Fruit fly (Drosophila melanogaster) whole organism, embryonic: ENCODE data around the gene CG18473.

Experiments
- Atf3 ChIP-seq: fragments of 200-800 bp; sonication (Bioruptor generic); optimal IDR thresholded peaks from 3 replicates; lab custom pipeline; 2016; ENCODE audit warnings: missing biosample characterization, missing genetic modification characterization
- B-H1 ChIP-seq: fragments of 200-800 bp; sonication (Bioruptor generic); IDR thresholded peaks from 3 replicates; pipeline ENCODE4 v1.3.6; 2022; ENCODE audit warnings: missing biosample characterization, missing genetic modification characterization
- Blimp-1 ChIP-seq: fragments of 200-800 bp; sonication (Bioruptor generic); optimal IDR thresholded peaks from 3 replicates; lab custom pipeline; 2018; ENCODE audit warnings: missing biosample characterization, missing genetic modification characterization, mild to moderate bottlenecking, moderate library complexity, missing genetic modification reagents
- C15 ChIP-seq: fragments of 200-800 bp; sonication (Bioruptor generic); IDR thresholded peaks from 3 replicates; pipeline ENCODE4 v1.3.6; 2022; ENCODE audit warnings: missing biosample characterization, missing genetic modification characterization
- CG13287 ChIP-seq: fragments of 200-800 bp; sonication (Bioruptor generic); IDR thresholded peaks from 2 replicates; pipeline ENCODE4 v1.3.6; 2022; ENCODE audit warnings: missing biosample characterization, missing genetic modification characterization; ENCODE audit not compliant: partially characterized antibody
- CG14014 ChIP-seq: fragments of 200-800 bp; sonication (Bioruptor generic); IDR thresholded peaks from 2 replicates; pipeline ENCODE4 v1.3.6; 2022; ENCODE audit warnings: missing biosample characterization, missing genetic modification characterization
- CG15696 ChIP-seq: fragments of 200-800 bp; sonication (Bioruptor generic); optimal IDR thresholded peaks from 2 replicates; lab custom pipeline; 2019; ENCODE audit warnings: missing biosample characterization, mild to moderate bottlenecking, missing genetic modification characterization, moderate library complexity
- CG1602 ChIP-seq: fragments of 200-800 bp; sonication (Bioruptor generic); optimal IDR thresholded peaks from 3 replicates; lab custom pipeline; 2016; ENCODE audit warnings: missing biosample characterization, missing genetic modification characterization
- CG17328 ChIP-seq: fragments of 200-800 bp; sonication (Bioruptor generic); IDR thresholded peaks from 2 replicates; pipeline ENCODE4 v1.3.6; 2022; ENCODE audit warnings: missing biosample characterization, missing genetic modification characterization
- CG2202 ChIP-seq: fragments of 200-800 bp; sonication (Bioruptor generic); optimal IDR thresholded peaks from 2 replicates; lab custom pipeline; 2018; ENCODE audit warnings: missing biosample characterization, mild to moderate bottlenecking, missing genetic modification characterization
- CG31388 ChIP-seq: fragments of 200-800 bp; sonication (Bioruptor generic); optimal IDR thresholded peaks from 2 replicates; lab custom pipeline; 2016; ENCODE audit warnings: missing biosample characterization, missing genetic modification characterization
- CG6654 ChIP-seq: fragments of 200-800 bp; sonication (Bioruptor generic); optimal IDR thresholded peaks from 2 replicates; lab custom pipeline; 2017; ENCODE audit warnings: missing biosample characterization, mild to moderate bottlenecking, missing genetic modification characterization
- CG6791 ChIP-seq: fragments of 200-800 bp; sonication (Bioruptor generic); IDR thresholded peaks from 3 replicates; pipeline ENCODE4 v1.3.6; 2022; ENCODE audit warnings: missing biosample characterization, missing genetic modification characterization; ENCODE audit not compliant: partially characterized antibody
- CG6854 ChIP-seq: fragments of 200-800 bp; sonication (Bioruptor generic); optimal IDR thresholded peaks from 3 replicates; lab custom pipeline; 2017; ENCODE audit warnings: missing biosample characterization, mild to moderate bottlenecking, missing genetic modification characterization
- CG8924 ChIP-seq: fragments of 200-800 bp; optimal IDR thresholded peaks from 3 replicates; lab custom pipeline; 2019; ENCODE audit warnings: missing biosample characterization, mild to moderate bottlenecking, missing genetic modification characterization, moderate library complexity
- CG9215 ChIP-seq: fragments of 200-800 bp; sonication (Bioruptor generic); IDR thresholded peaks from 2 replicates; pipeline ENCODE4 v1.3.6; 2022; ENCODE audit warnings: missing biosample characterization, missing genetic modification characterization
- Chrac-16 ChIP-seq: fragments of 200-800 bp; sonication (Bioruptor generic); optimal IDR thresholded peaks from 3 replicates; lab custom pipeline; 2016; ENCODE audit warnings: missing biosample characterization, missing genetic modification characterization
- Dek ChIP-seq: fragments of 200-800 bp; sonication (Bioruptor generic); optimal IDR thresholded peaks from 3 replicates; lab custom pipeline; 2019; ENCODE audit warnings: missing biosample characterization, mild to moderate bottlenecking, missing genetic modification characterization, moderate library complexity
- Dref ChIP-seq: fragments of 200-800 bp; sonication (Bioruptor generic); IDR thresholded peaks from 2 replicates; pipeline ENCODE4 v1.3.6; 2022; ENCODE audit warnings: missing biosample characterization, missing genetic modification characterization
- Elba2 ChIP-seq: fragments of 200-800 bp; sonication (Bioruptor generic); optimal IDR thresholded peaks from 3 replicates; lab custom pipeline; 2016; ENCODE audit warnings: missing biosample characterization, missing genetic modification characterization
- Fer3 ChIP-seq: fragments of 200-800 bp; sonication (Bioruptor generic); optimal IDR thresholded peaks from 2 replicates; lab custom pipeline; 2018; ENCODE audit warnings: missing biosample characterization, mild to moderate bottlenecking, missing genetic modification characterization, moderate library complexity
- Hmx ChIP-seq: fragments of 200-800 bp; sonication (Bioruptor generic); optimal IDR thresholded peaks from 2 replicates; lab custom pipeline; 2016; ENCODE audit warnings: missing biosample characterization, missing genetic modification characterization
- MBD-R2 ChIP-seq: fragments of 200-800 bp; sonication (Bioruptor generic); IDR thresholded peaks from 2 replicates; pipeline ENCODE4 v1.3.6; 2022; ENCODE audit warnings: missing biosample characterization, missing genetic modification characterization
- Poxn ChIP-seq: fragments of 200-800 bp; sonication (Bioruptor generic); IDR thresholded peaks from 2 replicates; pipeline ENCODE4 v1.3.6; 2022; ENCODE audit warnings: missing biosample characterization, missing genetic modification characterization
- Ptx1 ChIP-seq: fragments of 200-800 bp; sonication (Bioruptor generic); IDR thresholded peaks from 2 replicates; pipeline ENCODE4 v1.3.6; 2022; ENCODE audit warnings: missing biosample characterization, missing genetic modification characterization
- Tbp ChIP-seq: fragments of >200 bp; optimal IDR thresholded peaks from 2 replicates; lab custom pipeline; 2018; ENCODE audit warnings: missing biosample characterization, missing genetic modification characterization
- cato ChIP-seq: fragments of 200-800 bp; sonication (Bioruptor generic); optimal IDR thresholded peaks from 2 replicates; lab custom pipeline; 2016; ENCODE audit warnings: missing biosample characterization, missing genetic modification characterization, borderline replicate concordance
- cg ChIP-seq: fragments of 200-800 bp; sonication (Bioruptor generic); optimal IDR thresholded peaks from 3 replicates; lab custom pipeline; 2019; ENCODE audit warnings: missing biosample characterization, mild to moderate bottlenecking, missing genetic modification characterization, moderate library complexity
- crol ChIP-seq: fragments of 200-800 bp; sonication (Bioruptor generic); IDR thresholded peaks from 2 replicates; pipeline ENCODE4 v1.3.6; 2022; ENCODE audit warnings: missing biosample characterization, missing genetic modification characterization
- dysf ChIP-seq: fragments of 200-800 bp; sonication (Bioruptor generic); IDR thresholded peaks from 3 replicates; pipeline ENCODE4 v1.3.6; 2022; ENCODE audit warnings: missing biosample characterization, missing genetic modification characterization
- fu2 ChIP-seq: fragments of 200-800 bp; sonication (Bioruptor generic); optimal IDR thresholded peaks from 2 replicates; lab custom pipeline; 2016; ENCODE audit warnings: missing biosample characterization, missing genetic modification characterization
- gfzf ChIP-seq: fragments of 200-800 bp; sonication (Bioruptor generic); optimal IDR thresholded peaks from 2 replicates; lab custom pipeline; 2016; ENCODE audit warnings: missing biosample characterization, mild to moderate bottlenecking, missing genetic modification characterization, moderate library complexity
- gsb-n ChIP-seq: fragments of 200-800 bp; sonication (Bioruptor generic); optimal IDR thresholded peaks from 3 replicates; lab custom pipeline; 2018; ENCODE audit warnings: missing biosample characterization, mild to moderate bottlenecking, missing genetic modification characterization
- jigr1 ChIP-seq: fragments of 200-800 bp; sonication (Bioruptor generic); IDR thresholded peaks from 3 replicates; pipeline ENCODE4 v1.3.6; 2022; ENCODE audit warnings: missing biosample characterization, missing genetic modification characterization
- jing ChIP-seq: fragments of 200-800 bp; sonication (Bioruptor generic); optimal IDR thresholded peaks from 2 replicates; lab custom pipeline; 2018; ENCODE audit warnings: missing biosample characterization, mild to moderate bottlenecking, missing genetic modification characterization
- lmd ChIP-seq: fragments of 200-800 bp; sonication (Bioruptor generic); IDR thresholded peaks from 2 replicates; pipeline ENCODE4 v1.3.6; 2022; ENCODE audit warnings: missing biosample characterization, missing genetic modification characterization
- luna ChIP-seq: fragments of 200-800 bp; sonication (Bioruptor generic); optimal IDR thresholded peaks from 2 replicates; lab custom pipeline; 2016; ENCODE audit warnings: missing biosample characterization, missing genetic modification characterization
- nau ChIP-seq: fragments of 200-800 bp; sonication (Bioruptor generic); optimal IDR thresholded peaks from 3 replicates; lab custom pipeline; 2017; ENCODE audit warnings: missing biosample characterization, mild to moderate bottlenecking, missing genetic modification characterization, missing genetic modification reagents
- pros ChIP-seq: fragments of 200-800 bp; sonication (Bioruptor generic); optimal IDR thresholded peaks from 3 replicates; lab custom pipeline; 2019; ENCODE audit warnings: missing biosample characterization, mild to moderate bottlenecking, missing genetic modification characterization, moderate library complexity
- pzg ChIP-seq: fragments of 200-800 bp; sonication (Bioruptor generic); optimal IDR thresholded peaks from 3 replicates; lab custom pipeline; 2018; ENCODE audit warnings: missing biosample characterization, mild to moderate bottlenecking, missing genetic modification characterization, moderate library complexity
- sima ChIP-seq: fragments of 200-800 bp; sonication (Bioruptor generic); optimal IDR thresholded peaks from 2 replicates; lab custom pipeline; 2016; ENCODE audit warnings: missing biosample characterization, missing genetic modification characterization
- sisA ChIP-seq: fragments of 200-800 bp; sonication (Bioruptor generic); IDR thresholded peaks from 2 replicates; pipeline ENCODE4 v1.3.6; 2022; ENCODE audit warnings: missing biosample characterization, missing genetic modification characterization
- so ChIP-seq: fragments of 200-800 bp; sonication (Bioruptor generic); IDR thresholded peaks from 3 replicates; pipeline ENCODE4 v1.3.6; 2022; ENCODE audit warnings: missing biosample characterization, missing genetic modification characterization
- tll ChIP-seq, 2 experiments: fragments of 200-800 bp in 1 of 2; fragments of >200 bp in 1 of 2; sonication (Bioruptor generic) in 1 of 2; optimal IDR thresholded peaks; 2 replicates each; lab custom pipeline; 2017 to 2019; ENCODE audit warnings: missing biosample characterization in 2 of 2, missing genetic modification characterization in 2 of 2, mild to moderate bottlenecking in 1 of 2, moderate library complexity in 1 of 2
- toy ChIP-seq: fragments of 200-800 bp; sonication (Bioruptor generic); IDR thresholded peaks from 2 replicates; pipeline ENCODE4 v1.3.6; 2022; ENCODE audit warnings: missing biosample characterization, missing genetic modification characterization
- trh ChIP-seq: fragments of 200-800 bp; sonication (Bioruptor generic); optimal IDR thresholded peaks from 2 replicates; lab custom pipeline; 2016; ENCODE audit warnings: missing biosample characterization, missing genetic modification characterization
- unc-4 ChIP-seq: fragments of 200-800 bp; sonication (Bioruptor generic); IDR thresholded peaks from 2 replicates; pipeline ENCODE4 v1.3.6; 2022; ENCODE audit warnings: missing biosample characterization, missing genetic modification characterization; ENCODE audit not compliant: partially characterized antibody
- wdn ChIP-seq: fragments of 200-800 bp; sonication (Bioruptor generic); IDR thresholded peaks from 2 replicates; pipeline ENCODE4 v1.3.6; 2022; ENCODE audit warnings: missing biosample characterization, missing genetic modification characterization
- zen2 ChIP-seq: fragments of 200-800 bp; sonication (Bioruptor generic); IDR thresholded peaks from 3 replicates; pipeline ENCODE4 v1.3.6; 2022; ENCODE audit warnings: missing biosample characterization, missing genetic modification characterization; ENCODE audit not compliant: partially characterized antibody
- zfh1 ChIP-seq: fragments of 200-800 bp; sonication (Bioruptor generic); IDR thresholded peaks from 3 replicates; pipeline ENCODE4 v1.3.6; 2022; ENCODE audit warnings: missing biosample characterization, missing genetic modification characterization

Gene CG18473

dm6 chr3R:9378644-9379411 lies 15.7 kb downstream of the CG18473 start (continued):
- TF ChIP-seq gfzf (GFP tag; lab: Kevin White, UChicago) (no peak), CG31388 (GFP tag; lab: Kevin White, UChicago) (no peak), Poxn (GFP tag; lab: Robert Waterston, UW) (no peak), zfh1 (peak; percentile 42; the same call in 1 of the 3 replicates), pzg (GFP tag; lab: Kevin White, UChicago) (no peak), CG2202 (tag; lab: Kevin White, UChicago) (peak; percentile 79), trh (GFP tag; lab: Kevin White, UChicago) (peak; percentile 1), fu2 (GFP tag; lab: Kevin White, UChicago) (no peak), lmd (no peak), sisA (peak; percentile 36), Elba2 (GFP tag; lab: Kevin White, UChicago) (no peak), Ptx1 (peak; percentile 21; the same call in 1 of the 2 replicates), Fer3 (tag; lab: Kevin White, UChicago) (no peak), MBD-R2 (GFP tag; lab: Robert Waterston, UW) (no peak), zen2 (GFP tag; lab: Robert Waterston, UW) (no peak), Hmx (GFP tag; lab: Kevin White, UChicago) (no peak), C15 (GFP tag; lab: Robert Waterston, UW) (no peak), unc-4 (no peak), gsb-n (tag; lab: Kevin White, UChicago) (peak; percentile 80), CG15696 (tag; lab: Kevin White, UChicago) (peak; percentile 92), tll (GFP tag; optimal IDR thresholded peaks at IDR 0.05; lab: Kevin White, UChicago) (peak in 1 of 2 experiments; percentile 81), CG6854 (GFP tag; lab: Kevin White, UChicago) (no peak), CG14014 (GFP tag; lab: Robert Waterston, UW) (no peak), toy (GFP tag; lab: Robert Waterston, UW) (no peak), jing (GFP tag; lab: Kevin White, UChicago) (no peak), CG17328 (GFP tag; lab: Robert Waterston, UW) (peak; percentile 50), Atf3 (GFP tag; lab: Kevin White, UChicago) (no peak), CG1602 (GFP tag; lab: Kevin White, UChicago) (peak; percentile 23), crol (GFP tag; lab: Robert Waterston, UW) (no peak; the same call in 1 of the 2 replicates), pros (GFP tag; lab: Kevin White, UChicago) (peak; percentile 23), Tbp (GFP tag; lab: Kevin White, UChicago) (no peak), nau (GFP tag; lab: Kevin White, UChicago) (no peak), cato (GFP tag; lab: Kevin White, UChicago) (no peak), CG13287 (GFP tag; lab: Robert Waterston, UW) (no peak), jigr1 (GFP tag; lab: Robert Waterston, UW) (no peak), Dek (tag; lab: Kevin White, UChicago) (no peak), CG6791 (GFP tag; lab: Robert Waterston, UW) (no peak), Dref (no peak), cg (GFP tag; lab: Kevin White, UChicago) (no peak), B-H1 (no peak), dysf (GFP tag; lab: Robert Waterston, UW) (0 out of 3 replicates have a peak, but pooled peaks have one; percentile 4), Chrac-16 (peak; percentile 47), CG8924 (peak; percentile 78), luna (GFP tag; lab: Kevin White, UChicago) (no peak), CG9215 (GFP tag; lab: Robert Waterston, UW) (no peak), so (GFP tag; lab: Robert Waterston, UW) (no peak), wdn (GFP tag; lab: Robert Waterston, UW) (no peak), CG6654 (no peak), sima (GFP tag; lab: Kevin White, UChicago) (no peak), Blimp-1 (GFP tag; lab: Kevin White, UChicago) (peak; percentile 65)
